Worm (Caenorhabditis elegans): ENCODE data around the gene srv-26.

DNA sequence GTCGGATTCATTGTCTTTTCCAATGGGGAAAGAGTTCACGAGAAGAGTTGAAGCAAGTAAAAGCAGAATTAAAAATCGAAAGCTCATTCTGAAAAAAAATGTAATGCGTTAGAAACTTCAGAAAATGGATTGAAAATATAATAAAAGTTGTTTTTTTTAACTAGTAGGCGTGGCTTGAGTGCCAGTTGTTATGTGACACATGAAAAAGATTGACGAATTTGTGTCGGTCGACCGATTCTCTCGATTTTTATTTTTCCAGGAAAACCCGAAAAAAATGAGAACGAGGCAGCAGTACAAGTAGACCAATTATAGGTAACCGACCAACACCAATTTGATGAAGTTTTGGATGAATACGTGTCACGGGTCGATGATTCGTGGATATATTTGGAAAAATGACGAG is 41.9 kb downstream of the srv-26 start, which contains the start of gene nlp-16:
- TF ChIP-seq dao-5 (tag; optimal IDR thresholded peaks at IDR 0.05): no peak
- no peak for TF ChIP-seq him-1 (tag; optimal IDR thresholded peaks at IDR 0.05)
- no peak for TF ChIP-seq W03F9.2 (tag; optimal IDR thresholded peaks at IDR 0.05)
